Worm (Caenorhabditis elegans) whole organism, midembryonic: Measurements from ENCODE around the gene C01G12.13.

Experiments
- T22C8.4 ChIP-seq: fragments of 200-800 bp; sonication (Bioruptor generic); IDR thresholded peaks from 2 replicates; pipeline ENCODE4 v1.3.6; 2022; ENCODE audit warnings: missing genetic modification characterization, missing compliant biosample characterization
- cog-1 ChIP-seq: sonication (generic microtip); optimal IDR thresholded peaks from 2 replicates; lab custom pipeline; 2016; ENCODE audit warnings: missing genetic modification characterization, missing compliant biosample characterization
- flt-1 ChIP-seq: fragments of 200-800 bp; sonication (Bioruptor generic); IDR thresholded peaks from 2 replicates; pipeline ENCODE4 v1.3.6; 2022; ENCODE audit warnings: missing genetic modification characterization, missing compliant biosample characterization
- klf-2 ChIP-seq: fragments of 200-800 bp; sonication (Bioruptor generic); conservative IDR thresholded peaks from 2 replicates; pipeline ENCODE4 v1.3.6; 2022; ENCODE audit warnings: missing genetic modification reagents, missing genetic modification characterization, missing compliant biosample characterization
- ztf-23 ChIP-seq: fragments of 200-800 bp; sonication (Bioruptor generic); IDR thresholded peaks from 2 replicates; pipeline ENCODE4 v1.3.6; 2022; ENCODE audit warnings: missing genetic modification reagents, missing genetic modification characterization, missing compliant biosample characterization

DNA sequence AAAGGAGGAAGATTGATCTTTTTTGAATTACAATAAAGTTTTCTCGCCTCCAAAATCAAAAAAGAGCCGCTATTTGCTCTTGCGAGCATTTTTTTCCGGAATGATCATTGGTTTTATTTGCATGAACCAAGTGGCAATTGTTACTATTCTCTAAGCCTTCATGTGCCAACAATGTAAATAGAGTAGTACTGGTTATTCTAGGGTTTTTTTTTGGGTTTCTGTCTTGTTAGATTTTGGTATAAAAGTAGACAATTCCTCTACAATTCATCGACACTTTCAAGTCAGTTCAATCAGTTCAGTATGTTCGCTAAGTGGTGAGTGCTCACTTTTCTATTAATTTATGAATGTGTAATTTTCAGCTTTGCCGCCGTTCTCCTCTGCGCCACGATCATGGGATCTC, 1.5 kb downstream of the C01G12.13 start, which contains the start of gene nspb-7:
- TF ChIP-seq flt-1 (GFP tag; lab: Robert Waterston, UW) (no peak), cog-1 (tag; lab: Kevin White, UChicago) (no peak), T22C8.4 (GFP tag; lab: Robert Waterston, UW) (no peak), ztf-23 (no peak), klf-2 (GFP tag; lab: Robert Waterston, UW) (no peak)
